Fruit fly (Drosophila melanogaster) whole organism, embryonic: ENCODE data around the gene CG10996.
A peak's percentile ranks its signal among the peaks of the same experiment; 100 is the strongest.

Source experiments
- BtbVII ChIP-seq: fragments of 200-800 bp; sonication (Bioruptor generic); optimal IDR thresholded peaks from 3 replicates; lab custom pipeline; 2017; ENCODE audit warnings: missing biosample characterization, mild to moderate bottlenecking, missing genetic modification characterization
- CG10321 ChIP-seq: fragments of 200-800 bp; sonication (Bioruptor generic); IDR thresholded peaks from 2 replicates; pipeline ENCODE4 v1.3.6; 2022; ENCODE audit warnings: missing biosample characterization, missing genetic modification characterization
- CG10565 ChIP-seq: fragments of 200-800 bp; sonication (Bioruptor generic); optimal IDR thresholded peaks from 3 replicates; lab custom pipeline; 2016; ENCODE audit warnings: missing biosample characterization, mild to moderate bottlenecking, missing genetic modification characterization
- CG11398 ChIP-seq: fragments of 200-800 bp; sonication (Bioruptor generic); optimal IDR thresholded peaks from 2 replicates; lab custom pipeline; 2016; ENCODE audit warnings: missing biosample characterization, missing genetic modification characterization
- CG11456 ChIP-seq: fragments of 200-800 bp; sonication (Bioruptor generic); IDR thresholded peaks from 3 replicates; pipeline ENCODE4 v1.3.6; 2022; ENCODE audit warnings: missing biosample characterization, missing genetic modification characterization
- CG1233 ChIP-seq: fragments of 200-800 bp; sonication (Bioruptor generic); optimal IDR thresholded peaks from 4 replicates; lab custom pipeline; 2018; ENCODE audit warnings: missing biosample characterization, mild to moderate bottlenecking, missing genetic modification characterization
- CG12391 ChIP-seq: fragments of 200-800 bp; sonication (Bioruptor generic); optimal IDR thresholded peaks from 3 replicates; lab custom pipeline; 2018; ENCODE audit warnings: missing biosample characterization, mild to moderate bottlenecking, missing genetic modification characterization, moderate library complexity
- CG13624 ChIP-seq: fragments of 200-800 bp; sonication (Bioruptor generic); optimal IDR thresholded peaks from 2 replicates; lab custom pipeline; 2016; ENCODE audit warnings: missing biosample characterization, missing genetic modification characterization
- CG1529 ChIP-seq: fragments of 200-800 bp; sonication (Bioruptor generic); optimal IDR thresholded peaks from 3 replicates; lab custom pipeline; 2018; ENCODE audit warnings: missing biosample characterization, missing genetic modification characterization
- CG1602 ChIP-seq: fragments of 200-800 bp; sonication (Bioruptor generic); optimal IDR thresholded peaks from 3 replicates; lab custom pipeline; 2016; ENCODE audit warnings: missing biosample characterization, missing genetic modification characterization
- CG2875 ChIP-seq: fragments of 200-800 bp; sonication (Bioruptor generic); optimal IDR thresholded peaks from 2 replicates; lab custom pipeline; 2017; ENCODE audit warnings: missing biosample characterization, mild to moderate bottlenecking, missing genetic modification characterization, missing genetic modification reagents
- CG3281 ChIP-seq: fragments of 200-800 bp; sonication (Bioruptor generic); optimal IDR thresholded peaks from 3 replicates; lab custom pipeline; 2017; ENCODE audit warnings: missing biosample characterization, mild to moderate bottlenecking, missing genetic modification characterization
- CG3847 ChIP-seq: fragments of 200-800 bp; sonication (Bioruptor generic); IDR thresholded peaks from 2 replicates; pipeline ENCODE4 v1.3.6; 2022; ENCODE audit warnings: missing biosample characterization, missing genetic modification characterization
- CG6689 ChIP-seq: fragments of 200-800 bp; sonication (Bioruptor generic); IDR thresholded peaks from 2 replicates; pipeline ENCODE4 v1.3.6; 2022; ENCODE audit warnings: missing biosample characterization, missing genetic modification characterization
- CG7786 ChIP-seq: fragments of 200-800 bp; sonication (Bioruptor generic); optimal IDR thresholded peaks from 2 replicates; lab custom pipeline; 2016; ENCODE audit warnings: missing biosample characterization, missing genetic modification characterization
- CG7928 ChIP-seq: fragments of 200-800 bp; sonication (Bioruptor generic); optimal IDR thresholded peaks from 2 replicates; lab custom pipeline; 2017; ENCODE audit warnings: missing biosample characterization, mild to moderate bottlenecking, missing genetic modification characterization
- CG9797 ChIP-seq: fragments of 200-800 bp; sonication (Bioruptor generic); optimal IDR thresholded peaks from 3 replicates; lab custom pipeline; 2018; ENCODE audit warnings: missing biosample characterization, mild to moderate bottlenecking, missing genetic modification characterization
- CrebB ChIP-seq: fragments of 200-800 bp; sonication (Bioruptor generic); optimal IDR thresholded peaks from 3 replicates; lab custom pipeline; 2018; ENCODE audit warnings: missing biosample characterization, mild to moderate bottlenecking, missing genetic modification characterization
- Doc3 ChIP-seq: fragments of 200-800 bp; sonication (Bioruptor generic); IDR thresholded peaks from 3 replicates; pipeline ENCODE4 v1.3.6; 2022; ENCODE audit warnings: missing biosample characterization, missing genetic modification characterization; ENCODE audit not compliant: partially characterized antibody
- ERR ChIP-seq: fragments of 200-800 bp; sonication (Bioruptor generic); optimal IDR thresholded peaks from 2 replicates; lab custom pipeline; 2016; ENCODE audit warnings: missing biosample characterization, missing genetic modification characterization
- HHEX ChIP-seq: fragments of 200-800 bp; sonication (Bioruptor generic); optimal IDR thresholded peaks from 3 replicates; lab custom pipeline; 2017; ENCODE audit warnings: missing biosample characterization, mild to moderate bottlenecking, missing genetic modification characterization, missing genetic modification reagents
- Hr51 ChIP-seq, 2 experiments: fragments of 200-800 bp; sonication (Bioruptor generic); optimal IDR thresholded peaks; 2 replicates in 1 of 2; 3 replicates in 1 of 2; lab custom pipeline; 2016 to 2018; ENCODE audit warnings: missing biosample characterization in 2 of 2, missing genetic modification characterization in 2 of 2, mild to moderate bottlenecking in 1 of 2, moderate library complexity in 1 of 2
- Jarid2 ChIP-seq: fragments of 200-800 bp; sonication (Bioruptor generic); optimal IDR thresholded peaks from 3 replicates; lab custom pipeline; 2017; ENCODE audit warnings: mild to moderate bottlenecking, missing biosample characterization, missing genetic modification reagents, missing genetic modification characterization
- NC2β ChIP-seq: fragments of 200-800 bp; sonication (Bioruptor generic); optimal IDR thresholded peaks from 2 replicates; lab custom pipeline; 2016; ENCODE audit warnings: missing biosample characterization, missing genetic modification characterization
- Nf-YC ChIP-seq: fragments of 200-800 bp; optimal IDR thresholded peaks from 3 replicates; lab custom pipeline; 2019; ENCODE audit warnings: missing biosample characterization, mild to moderate bottlenecking, missing genetic modification characterization, moderate library complexity
- Pdp1 ChIP-seq, 2 experiments: fragments of 200-800 bp; sonication (Bioruptor generic); optimal IDR thresholded peaks; 3 replicates each; lab custom pipeline; 2016; ENCODE audit warnings: missing biosample characterization in 2 of 2, missing genetic modification characterization in 2 of 2, mild to moderate bottlenecking in 1 of 2, moderate library complexity in 1 of 2
- Poxn ChIP-seq: fragments of 200-800 bp; sonication (Bioruptor generic); IDR thresholded peaks from 2 replicates; pipeline ENCODE4 v1.3.6; 2022; ENCODE audit warnings: missing biosample characterization, missing genetic modification characterization
- Sin3A ChIP-seq: fragments of >200 bp; optimal IDR thresholded peaks from 2 replicates; lab custom pipeline; 2018
- al ChIP-seq: fragments of 200-800 bp; sonication (Bioruptor generic); IDR thresholded peaks from 2 replicates; pipeline ENCODE4 v1.3.6; 2022; ENCODE audit warnings: missing biosample characterization, missing genetic modification characterization
- aop ChIP-seq: fragments of 200-800 bp; sonication (Bioruptor generic); IDR thresholded peaks from 2 replicates; pipeline ENCODE4 v1.3.6; 2022; ENCODE audit warnings: missing biosample characterization, missing genetic modification characterization
- cato ChIP-seq: fragments of 200-800 bp; sonication (Bioruptor generic); optimal IDR thresholded peaks from 2 replicates; lab custom pipeline; 2016; ENCODE audit warnings: missing biosample characterization, missing genetic modification characterization, borderline replicate concordance
- ci ChIP-seq: fragments of 200-800 bp; sonication (Bioruptor generic); IDR thresholded peaks from 3 replicates; pipeline ENCODE4 v1.3.6; 2022; ENCODE audit warnings: missing biosample characterization, missing genetic modification characterization
- corto ChIP-seq: fragments of 200-800 bp; sonication (Bioruptor generic); optimal IDR thresholded peaks from 2 replicates; lab custom pipeline; 2016; ENCODE audit warnings: missing biosample characterization, mild to moderate bottlenecking, missing genetic modification characterization, moderate library complexity
- dmrt99B ChIP-seq: fragments of 200-800 bp; sonication (Bioruptor generic); optimal IDR thresholded peaks from 2 replicates; lab custom pipeline; 2018; ENCODE audit warnings: missing biosample characterization, mild to moderate bottlenecking, missing genetic modification characterization, moderate library complexity
- fd3F ChIP-seq: fragments of 200-800 bp; sonication (Bioruptor generic); optimal IDR thresholded peaks from 2 replicates; lab custom pipeline; 2018; ENCODE audit warnings: missing biosample characterization, mild to moderate bottlenecking, missing genetic modification characterization, moderate library complexity
- fd64A ChIP-seq: fragments of 200-800 bp; sonication (Bioruptor generic); optimal IDR thresholded peaks from 3 replicates; lab custom pipeline; 2018; ENCODE audit warnings: missing biosample characterization, mild to moderate bottlenecking, missing genetic modification characterization
- ind ChIP-seq: fragments of 200-800 bp; sonication (Bioruptor generic); optimal IDR thresholded peaks from 3 replicates; lab custom pipeline; 2016; ENCODE audit warnings: missing biosample characterization, missing genetic modification characterization
- knrl ChIP-seq: fragments of 200-800 bp; sonication (Bioruptor generic); IDR thresholded peaks from 3 replicates; pipeline ENCODE4 v1.3.6; 2022; ENCODE audit warnings: missing biosample characterization, missing genetic modification characterization; ENCODE audit not compliant: partially characterized antibody
- lab ChIP-seq: fragments of 200-800 bp; sonication (Bioruptor generic); optimal IDR thresholded peaks from 3 replicates; lab custom pipeline; 2017; ENCODE audit warnings: missing biosample characterization, missing genetic modification characterization, mild to moderate bottlenecking, moderate library complexity, missing genetic modification reagents
- lilli ChIP-seq: fragments of 200-800 bp; sonication (Bioruptor generic); optimal IDR thresholded peaks from 3 replicates; lab custom pipeline; 2016; ENCODE audit warnings: missing biosample characterization, missing genetic modification characterization
- lola ChIP-seq, 3 experiments: fragments of >200 bp in 2 of 3; fragments of 200-800 bp in 1 of 3; sonication (Bioruptor generic) in 1 of 3; optimal IDR thresholded peaks; 2 replicates each; lab custom pipeline; 2017 to 2019; ENCODE audit warnings: missing biosample characterization in 3 of 3, missing genetic modification characterization in 3 of 3, mild to moderate bottlenecking in 1 of 3, moderate library complexity in 1 of 3
- mam ChIP-seq: fragments of 200-800 bp; sonication (Bioruptor generic); optimal IDR thresholded peaks from 3 replicates; lab custom pipeline; 2016; ENCODE audit warnings: missing biosample characterization, missing genetic modification characterization
- odd ChIP-seq: fragments of 200-800 bp; sonication (Bioruptor generic); optimal IDR thresholded peaks from 2 replicates; lab custom pipeline; 2017; ENCODE audit warnings: missing biosample characterization, mild to moderate bottlenecking, missing genetic modification characterization
- psq ChIP-seq: fragments of 200-800 bp; sonication (Bioruptor generic); optimal IDR thresholded peaks from 2 replicates; lab custom pipeline; 2017; ENCODE audit warnings: missing biosample characterization, missing genetic modification characterization
- pum ChIP-seq: fragments of 200-800 bp; sonication (Bioruptor generic); optimal IDR thresholded peaks from 2 replicates; lab custom pipeline; 2016; ENCODE audit warnings: missing biosample characterization, missing genetic modification characterization
- stwl ChIP-seq: fragments of 200-800 bp; sonication (Bioruptor generic); optimal IDR thresholded peaks from 3 replicates; lab custom pipeline; 2018; ENCODE audit warnings: missing biosample characterization, mild to moderate bottlenecking, missing genetic modification characterization, moderate library complexity
- trh ChIP-seq: fragments of 200-800 bp; sonication (Bioruptor generic); optimal IDR thresholded peaks from 2 replicates; lab custom pipeline; 2016; ENCODE audit warnings: missing biosample characterization, missing genetic modification characterization
- unpg ChIP-seq: fragments of 200-800 bp; sonication (Bioruptor generic); optimal IDR thresholded peaks from 3 replicates; lab custom pipeline; 2018; ENCODE audit warnings: missing biosample characterization, mild to moderate bottlenecking, missing genetic modification characterization, moderate library complexity
- wdn ChIP-seq: fragments of 200-800 bp; sonication (Bioruptor generic); IDR thresholded peaks from 2 replicates; pipeline ENCODE4 v1.3.6; 2022; ENCODE audit warnings: missing biosample characterization, missing genetic modification characterization
- yki ChIP-seq: fragments of >200 bp; optimal IDR thresholded peaks from 3 replicates; lab custom pipeline; 2018

Gene CG10996

dm6 chrX:13821775-13822493 is 24.5 kb upstream of the CG10996 start, which contains the start of gene Clic (continued):
- TF ChIP-seq CrebB (tag; lab: Kevin White, UChicago) (no peak), aop (no peak), CG2875 (GFP tag; lab: Kevin White, UChicago) (no peak), CG1233 (GFP tag; lab: Kevin White, UChicago) (no peak), lab (no peak), ci (GFP tag; lab: Robert Waterston, UW) (peak; percentile 71; the same call in 1 of the 3 replicates), knrl (GFP tag; lab: Robert Waterston, UW) (no peak), CG10565 (GFP tag; lab: Kevin White, UChicago) (no peak), lola (GFP tag; optimal IDR thresholded peaks at IDR 0.05; lab: Kevin White, UChicago) (no peak), Hr51 (GFP tag; optimal IDR thresholded peaks at IDR 0.05; lab: Kevin White, UChicago) (no peak), unpg (no peak), cato (GFP tag; lab: Kevin White, UChicago) (no peak), corto (GFP tag; lab: Kevin White, UChicago) (no peak), Pdp1 (GFP tag; optimal IDR thresholded peaks at IDR 0.05; lab: Kevin White, UChicago) (peak; percentile 25 to 36), Nf-YC (no peak), yki (no peak), ERR (GFP tag; lab: Kevin White, UChicago) (no peak), CG6689 (no peak), CG11398 (GFP tag; lab: Kevin White, UChicago) (no peak), CG7928 (no peak), CG3847 (GFP tag; lab: Robert Waterston, UW) (0 out of 2 replicates have a peak, but pooled peaks have one; percentile 7), fd3F (GFP tag; lab: Kevin White, UChicago) (no peak), CG3281 (peak; percentile 7), CG10321 (GFP tag; lab: Robert Waterston, UW) (0 out of 2 replicates have a peak, but pooled peaks have one; percentile 14), pum (GFP tag; lab: Kevin White, UChicago) (no peak), trh (GFP tag; lab: Kevin White, UChicago) (no peak), Jarid2 (GFP tag; lab: Kevin White, UChicago) (peak; percentile 90), psq (GFP tag; lab: Kevin White, UChicago) (no peak), CG13624 (peak; percentile 19), dmrt99B (tag; lab: Kevin White, UChicago) (no peak), Sin3A (no peak), al (no peak), Poxn (GFP tag; lab: Robert Waterston, UW) (no peak), NC2β (GFP tag; lab: Kevin White, UChicago) (peak; percentile 35), CG12391 (tag; lab: Kevin White, UChicago) (peak; percentile 8), odd (GFP tag; lab: Kevin White, UChicago) (no peak), CG7786 (GFP tag; lab: Kevin White, UChicago) (no peak), BtbVII (GFP tag; lab: Kevin White, UChicago) (no peak), wdn (0 out of 2 replicates have a peak, but pooled peaks have one; percentile 14), mam (GFP tag; lab: Kevin White, UChicago) (peak; percentile 7), Doc3 (GFP tag; lab: Robert Waterston, UW) (no peak), lilli (peak; percentile 7), CG1529 (no peak), CG11456 (GFP tag; lab: Robert Waterston, UW) (0 out of 3 replicates have a peak, but pooled peaks have one; percentile 41), fd64A (no peak), CG1602 (GFP tag; lab: Kevin White, UChicago) (no peak), HHEX (GFP tag; lab: Kevin White, UChicago) (no peak), CG9797 (GFP tag; lab: Kevin White, UChicago) (peak; percentile 73), stwl (tag; lab: Kevin White, UChicago) (peak; percentile 40), ind (GFP tag; lab: Kevin White, UChicago) (no peak)
